Worm (Caenorhabditis elegans): Measurements from ENCODE around the gene T26C5.5.

DNA sequence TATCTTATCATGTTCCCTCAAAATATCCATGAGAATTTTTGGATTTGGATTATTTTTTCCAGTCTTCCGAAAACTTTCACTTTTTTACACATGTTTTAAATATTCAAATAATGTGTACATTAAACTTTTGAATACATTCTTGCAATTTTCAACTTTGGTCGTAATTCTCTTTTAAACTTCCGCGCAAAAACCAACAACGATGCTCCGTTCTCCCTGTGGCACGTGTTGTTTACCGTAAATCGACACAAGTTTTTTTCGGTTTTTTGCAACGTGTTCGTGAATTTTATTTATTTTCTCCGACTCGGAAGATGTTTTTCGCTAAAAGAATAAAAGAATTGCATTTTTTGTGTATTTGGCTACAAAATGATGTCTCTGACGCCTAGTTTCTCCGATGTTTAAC lies 3.7 kb downstream of the T26C5.5 start:
- no peak for TF ChIP-seq klf-2 (GFP tag; conservative IDR thresholded peaks at IDR 0.05)
- TF ChIP-seq ref-1 (GFP tag; conservative IDR thresholded peaks at IDR 0.05), result no peak
